Worm (Caenorhabditis elegans): ENCODE data around the gene B0198.3.

ce11 chrX:12001600-12001999 is 55.3 kb downstream of the B0198.3 start:
- TF ChIP-seq Y53G8AR.9 (GFP tag; conservative IDR thresholded peaks at IDR 0.05) (no peak), pbrm-1 (GFP tag; IDR thresholded peaks at IDR 0.05) (no peak)
